Worm (Caenorhabditis elegans): Measurements from ENCODE around the gene eak-7.

eak-7 gene

ce11 chrIV:12567176-12567892 lies 1.6 kb upstream of the eak-7 start, which contains the start of the genes hsb-1 and let-99 (continued):
- TF ChIP-seq aly-2 (tag; optimal IDR thresholded peaks at IDR 0.05) (no peak), sma-3 (GFP tag; optimal IDR thresholded peaks at IDR 0.05) (no peak), mbf-1 (tag; optimal IDR thresholded peaks at IDR 0.05) (no peak)

- TF ChIP-seq alr-1 (tag; optimal IDR thresholded peaks at IDR 0.05), result no peak
- no peak for TF ChIP-seq nhr-11 (tag; optimal IDR thresholded peaks at IDR 0.05)
- no peak for TF ChIP-seq nhr-12 (tag; optimal IDR thresholded peaks at IDR 0.05)
These were observed 5.2 kb downstream of the eak-7 start, which contains the start of gene snb-7 for ce11 chrIV:12560568-12560967. Gene snb-7, plus strand, starts transcription at chrIV:12560868.

DNA sequence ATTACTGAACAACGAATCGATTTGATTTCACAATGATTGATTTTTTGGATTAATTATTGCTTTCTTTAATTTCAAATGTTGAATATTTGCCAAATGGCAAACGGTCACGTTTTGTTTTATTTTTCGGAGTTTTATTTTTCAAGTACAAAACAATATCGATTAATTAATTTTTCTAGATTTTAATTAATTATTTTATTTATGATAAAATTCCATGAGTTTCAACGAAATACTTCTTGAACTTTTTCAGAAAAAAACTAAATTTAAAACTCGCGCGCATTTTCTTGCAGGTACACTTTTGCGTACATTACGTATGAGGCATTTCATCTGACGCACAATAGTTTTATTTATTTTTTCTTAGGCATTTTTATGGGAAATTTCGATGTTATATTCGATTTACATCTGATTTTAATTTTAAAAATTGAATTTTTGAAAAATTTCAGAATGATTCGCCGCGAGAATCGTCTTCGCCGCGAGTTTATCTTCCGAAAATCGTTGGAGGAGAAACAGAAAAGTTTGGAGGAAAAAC lies 6.8 kb downstream of the eak-7 start, which contains the start of the genes ZK795.2 and ZK795.3:
ZK795.2 (minus strand) TSS at position 51 of the 526 bp plus-strand sequence.
ZK795.3 (plus strand) TSS at position 441 of the 526 bp plus-strand sequence.
- TF ChIP-seq nhr-11 (tag; optimal IDR thresholded peaks at IDR 0.05) (no peak), nhr-6 (tag; optimal IDR thresholded peaks at IDR 0.05) (peak; percentile 22), gmeb-1 (tag; optimal IDR thresholded peaks at IDR 0.05) (peak; percentile 99), mbf-1 (tag; optimal IDR thresholded peaks at IDR 0.05) (no peak), sem-4 (tag; optimal IDR thresholded peaks at IDR 0.05) (no peak), mab-5 (tag; optimal IDR thresholded peaks at IDR 0.05) (peak; percentile 11), unc-62 (GFP tag; optimal IDR thresholded peaks at IDR 0.05) (no peak), mdl-1 (tag; optimal IDR thresholded peaks at IDR 0.05) (no peak), nhr-25 (tag; optimal IDR thresholded peaks at IDR 0.05) (peak; percentile 74), C34F6.9 (tag; optimal IDR thresholded peaks at IDR 0.05) (peak; percentile 84), nhr-129 (tag; optimal IDR thresholded peaks at IDR 0.05) (peak; percentile 19), nhr-10 (tag; optimal IDR thresholded peaks at IDR 0.05) (no peak), unc-55 (GFP tag; optimal IDR thresholded peaks at IDR 0.05) (peak; percentile 88), sma-3 (GFP tag; optimal IDR thresholded peaks at IDR 0.05) (peak; percentile 42), crh-2 (tag; optimal IDR thresholded peaks at IDR 0.05) (peak; percentile 56), lsy-2 (tag; optimal IDR thresholded peaks at IDR 0.05) (peak; percentile 73 to 85), skn-1 (tag; optimal IDR thresholded peaks at IDR 0.05) (no peak), nhr-21 (tag; optimal IDR thresholded peaks at IDR 0.05) (peak; percentile 32), ceh-82 (tag; optimal IDR thresholded peaks at IDR 0.05) (no peak), nhr-237 (tag; optimal IDR thresholded peaks at IDR 0.05) (no peak), ZK546.5 (tag; optimal IDR thresholded peaks at IDR 0.05) (no peak), elt-1 (tag; optimal IDR thresholded peaks at IDR 0.05) (no peak), aly-2 (tag; optimal IDR thresholded peaks at IDR 0.05) (no peak), alr-1 (tag; optimal IDR thresholded peaks at IDR 0.05) (no peak), R02D3.7 (tag; optimal IDR thresholded peaks at IDR 0.05) (no peak), ceh-16 (tag; optimal IDR thresholded peaks at IDR 0.05) (no peak), F13H6.1 (tag; optimal IDR thresholded peaks at IDR 0.05) (peak; percentile 1), unc-39 (tag; optimal IDR thresholded peaks at IDR 0.05) (no peak), ama-1 (optimal IDR thresholded peaks at IDR 0.05) (no peak), sma-9 (GFP tag; optimal IDR thresholded peaks at IDR 0.05) (peak; percentile 56), sma-9 (tag; optimal IDR thresholded peaks at IDR 0.05) (no peak), lin-39 (tag; optimal IDR thresholded peaks at IDR 0.05) (no peak), nhr-12 (tag; optimal IDR thresholded peaks at IDR 0.05) (no peak), snpc-4 (tag; optimal IDR thresholded peaks at IDR 0.05) (peak; percentile 39), zag-1 (tag; optimal IDR thresholded peaks at IDR 0.05) (no peak), ztf-4 (tag; optimal IDR thresholded peaks at IDR 0.05) (no peak), nhr-77 (tag; optimal IDR thresholded peaks at IDR 0.05) (no peak), ztf-1 (GFP tag; conservative IDR thresholded peaks at IDR 0.05) (no peak), lin-13 (GFP tag; optimal IDR thresholded peaks at IDR 0.05) (peak; percentile 67), peb-1 (tag; optimal IDR thresholded peaks at IDR 0.05) (no peak), fos-1 (tag; optimal IDR thresholded peaks at IDR 0.05) (peak; percentile 11), elt-3 (tag; optimal IDR thresholded peaks at IDR 0.05) (no peak), Y55F3AM.14 (GFP tag; optimal IDR thresholded peaks at IDR 0.05) (no peak), ztf-11 (tag; optimal IDR thresholded peaks at IDR 0.05) (no peak), egl-27 (tag; optimal IDR thresholded peaks at IDR 0.05) (no peak), lin-11 (tag; optimal IDR thresholded peaks at IDR 0.05) (no peak), blmp-1 (tag; optimal IDR thresholded peaks at IDR 0.05; ENCODE audit: insufficient read depth) (no peak), dmd-4 (tag; optimal IDR thresholded peaks at IDR 0.05) (no peak), nhr-23 (tag; optimal IDR thresholded peaks at IDR 0.05) (no peak)
